Worm (Caenorhabditis elegans): ENCODE measurements around the gene mod-1.

The mod-1 gene

DNA sequence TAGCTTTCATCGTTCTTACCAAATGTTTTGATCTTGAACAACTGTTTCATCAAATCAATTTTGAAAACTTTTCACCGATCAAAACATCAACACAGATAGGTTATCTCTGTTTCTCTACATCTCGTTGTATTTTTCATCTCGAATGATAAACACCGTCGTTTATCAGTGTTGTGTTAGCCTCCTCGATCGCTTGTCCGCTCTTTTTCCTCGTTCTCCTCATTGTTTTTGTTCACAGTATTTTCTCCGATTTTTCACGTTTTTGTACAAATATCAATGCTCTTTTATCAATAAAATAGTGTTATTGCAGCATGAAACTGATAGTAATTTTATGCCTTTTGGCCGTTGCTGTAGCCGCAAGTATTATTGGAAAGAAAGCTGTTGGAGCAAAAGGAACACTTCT is 8.9 kb upstream of the mod-1 start, which contains the start of gene ttr-47 (continued):
- no peak for TF ChIP-seq nhr-111 (GFP tag; optimal IDR thresholded peaks at IDR 0.05)
- TF ChIP-seq snpc-1.2 (GFP tag; IDR thresholded peaks at IDR 0.05), result no peak
- TF ChIP-seq vab-7 (GFP tag; IDR thresholded peaks at IDR 0.05), result no peak
- TF ChIP-seq duxl-1 (tag; optimal IDR thresholded peaks at IDR 0.05; ENCODE audit: poor library complexity), result no peak
- no peak for TF ChIP-seq ztf-7 (tag; optimal IDR thresholded peaks at IDR 0.05)
- TF ChIP-seq zip-11 (GFP tag; IDR thresholded peaks at IDR 0.05), result no peak
- no peak for TF ChIP-seq hlh-30 (tag; optimal IDR thresholded peaks at IDR 0.05; ENCODE audit: insufficient read depth)
- no peak for TF ChIP-seq mdt-29 (GFP tag; IDR thresholded peaks at IDR 0.05)
- TF ChIP-seq dmd-9 (GFP tag; IDR thresholded peaks at IDR 0.05), result no peak
- TF ChIP-seq mxl-2 (GFP tag; conservative IDR thresholded peaks at IDR 0.05), result no peak
- no peak for TF ChIP-seq lim-7 (GFP tag; IDR thresholded peaks at IDR 0.05)
- TF ChIP-seq pqm-1 (tag; optimal IDR thresholded peaks at IDR 0.05), result no peak
- TF ChIP-seq ceh-44 (GFP tag; IDR thresholded peaks at IDR 0.05), result no peak
- TF ChIP-seq nhr-48 (tag; optimal IDR thresholded peaks at IDR 0.05), result peak; percentile 13
- no peak for TF ChIP-seq tag-97 (GFP tag; IDR thresholded peaks at IDR 0.05)
- no peak for TF ChIP-seq ama-1 (optimal IDR thresholded peaks at IDR 0.05)
- no peak for TF ChIP-seq Y75B8A.6 (GFP tag; IDR thresholded peaks at IDR 0.05)
- no peak for TF ChIP-seq T20F7.1 (GFP tag; optimal IDR thresholded peaks at IDR 0.05)
- no peak for TF ChIP-seq nhr-77 (tag; optimal IDR thresholded peaks at IDR 0.05)
- TF ChIP-seq rbr-2 (tag; optimal IDR thresholded peaks at IDR 0.05), result no peak
- TF ChIP-seq R02D3.7 (tag; optimal IDR thresholded peaks at IDR 0.05), result no peak
- TF ChIP-seq arid-1 (GFP tag; conservative IDR thresholded peaks at IDR 0.05), result no peak
- TF ChIP-seq fos-1 (tag; optimal IDR thresholded peaks at IDR 0.05), result no peak
- TF ChIP-seq nhr-28 (tag; optimal IDR thresholded peaks at IDR 0.05), result peak; percentile 35
- TF ChIP-seq hlh-11 (tag; optimal IDR thresholded peaks at IDR 0.05), result peak; percentile 72
- peak in 1 of 2 experiments; percentile 16 for TF ChIP-seq hif-1 (tag; optimal IDR thresholded peaks at IDR 0.05)

DNA sequence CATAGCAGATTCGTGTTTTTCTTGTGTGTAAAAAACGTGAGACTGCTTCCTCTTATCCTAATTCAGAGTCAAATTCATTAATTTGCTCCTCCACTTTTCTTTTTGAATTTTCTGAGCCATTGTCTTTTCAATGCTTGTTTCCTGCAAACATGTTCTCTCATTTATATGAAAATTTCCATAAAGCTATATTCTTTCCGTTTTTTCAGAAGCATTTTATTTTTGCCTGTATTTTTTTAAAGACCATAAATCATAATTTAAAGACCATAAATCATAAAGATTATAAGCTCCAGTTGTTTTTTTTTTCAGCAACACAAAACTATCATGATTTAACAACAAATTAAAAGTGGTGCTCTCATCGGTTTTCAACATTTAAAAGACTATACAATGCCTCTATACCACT is 6.9 kb downstream of the mod-1 start, which contains the start of gene frpr-11:
Gene frpr-11, plus strand, starts transcription at position 301 of the 400 bp plus-strand sequence.
- TF ChIP-seq nhr-28 (tag; optimal IDR thresholded peaks at IDR 0.05) (no peak), zag-1 (tag; optimal IDR thresholded peaks at IDR 0.05) (no peak), lim-7 (GFP tag; IDR thresholded peaks at IDR 0.05) (no peak), set-16 (GFP tag; IDR thresholded peaks at IDR 0.05) (no peak), spr-1 (tag; optimal IDR thresholded peaks at IDR 0.05) (no peak), saeg-2 (GFP tag; IDR thresholded peaks at IDR 0.05) (no peak), fos-1 (tag; optimal IDR thresholded peaks at IDR 0.05) (no peak), ceh-62 (tag; optimal IDR thresholded peaks at IDR 0.05) (no peak), F49E8.2 (tag; optimal IDR thresholded peaks at IDR 0.05; ENCODE audit: borderline replicate concordance) (no peak), ces-1 (GFP tag; optimal IDR thresholded peaks at IDR 0.05) (no peak), nhr-11 (tag; optimal IDR thresholded peaks at IDR 0.05) (no peak), ceh-82 (tag; optimal IDR thresholded peaks at IDR 0.05) (no peak), attf-4 (tag; optimal IDR thresholded peaks at IDR 0.05) (no peak), sdz-12 (GFP tag; optimal IDR thresholded peaks at IDR 0.05) (no peak), ZK546.5 (tag; optimal IDR thresholded peaks at IDR 0.05) (no peak)

DNA sequence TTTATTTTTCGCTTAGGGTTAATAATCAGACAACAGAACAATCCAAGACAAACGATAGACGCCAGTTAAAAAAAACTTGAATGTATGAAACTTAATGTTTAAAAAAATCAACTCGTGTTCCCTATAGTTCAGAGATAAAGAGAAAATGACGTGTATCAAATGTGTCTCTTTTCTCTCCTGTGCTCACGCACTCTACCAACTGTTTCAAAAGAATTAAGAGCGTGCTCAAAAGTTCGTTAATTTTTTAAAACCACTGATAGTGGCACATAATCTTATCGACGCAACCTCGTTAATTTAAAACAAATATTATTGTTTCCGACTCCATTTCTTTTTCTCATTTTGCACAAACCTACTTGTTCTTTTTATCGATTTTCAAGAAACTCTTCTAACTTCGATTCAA is 8.2 kb downstream of the mod-1 start:
- TF ChIP-seq Y48G9A.11 (GFP tag; IDR thresholded peaks at IDR 0.05), result no peak
- TF ChIP-seq nhr-102 (tag; optimal IDR thresholded peaks at IDR 0.05), result no peak
- peak; percentile 76 for TF ChIP-seq nhr-28 (tag; optimal IDR thresholded peaks at IDR 0.05)
- TF ChIP-seq mdt-29 (GFP tag; IDR thresholded peaks at IDR 0.05), result no peak
- no peak for TF ChIP-seq lim-7 (GFP tag; IDR thresholded peaks at IDR 0.05)
- peak; percentile 82 for TF ChIP-seq dmd-6 (GFP tag; IDR thresholded peaks at IDR 0.05)
- TF ChIP-seq snpc-1.2 (GFP tag; IDR thresholded peaks at IDR 0.05), result no peak
- peak; percentile 86 for TF ChIP-seq dve-1 (tag; optimal IDR thresholded peaks at IDR 0.05; ENCODE audit: insufficient read depth)
- peak; percentile 22 for TF ChIP-seq T20F7.1 (GFP tag; optimal IDR thresholded peaks at IDR 0.05)
- no peak for TF ChIP-seq dmd-9 (GFP tag; IDR thresholded peaks at IDR 0.05)
- TF ChIP-seq tag-97 (GFP tag; IDR thresholded peaks at IDR 0.05), result no peak
- no peak for TF ChIP-seq ztf-7 (tag; optimal IDR thresholded peaks at IDR 0.05)
- no peak for TF ChIP-seq ceh-28 (tag; optimal IDR thresholded peaks at IDR 0.05)
- TF ChIP-seq F26F4.8 (GFP tag; conservative IDR thresholded peaks at IDR 0.05), result no peak
- TF ChIP-seq ceh-44 (GFP tag; IDR thresholded peaks at IDR 0.05), result no peak
- no peak for TF ChIP-seq nhr-48 (tag; optimal IDR thresholded peaks at IDR 0.05)
- TF ChIP-seq lin-1 (GFP tag; IDR thresholded peaks at IDR 0.05), result peak; percentile 67
- no peak for TF ChIP-seq saeg-2 (GFP tag; IDR thresholded peaks at IDR 0.05)
- no peak for TF ChIP-seq fos-1 (tag; optimal IDR thresholded peaks at IDR 0.05)
- no peak for TF ChIP-seq lsy-2 (tag; optimal IDR thresholded peaks at IDR 0.05)
- no peak for TF ChIP-seq zfp-3 (GFP tag; conservative IDR thresholded peaks at IDR 0.05)
- peak in 1 of 2 experiments; percentile 17 for TF ChIP-seq mdl-1 (tag; optimal IDR thresholded peaks at IDR 0.05)
